Worm (Caenorhabditis elegans) whole organism, late embryonic: ENCODE measurements around the gene F32E10.9.
A peak's percentile ranks its signal among the peaks of the same experiment; 100 is the strongest.

Experiments used
- ama-1 ChIP-seq: fragments of 150-350 bp; optimal IDR thresholded peaks from 2 replicates; lab custom pipeline; 2014
- ceh-19 ChIP-seq: fragments of 200-800 bp; sonication (Bioruptor generic); optimal IDR thresholded peaks from 2 replicates; lab custom pipeline; 2018; ENCODE audit warnings: mild to moderate bottlenecking, missing genetic modification characterization, missing compliant biosample characterization
- ceh-22 ChIP-seq: sonication (generic microtip); optimal IDR thresholded peaks from 2 replicates; lab custom pipeline; 2017; ENCODE audit warnings: missing biosample characterization, missing genetic modification characterization
- fkh-10 ChIP-seq: fragments of 150-350 bp; optimal IDR thresholded peaks from 2 replicates; lab custom pipeline; 2014; ENCODE audit warnings: missing biosample characterization, missing genetic modification reagents, missing genetic modification characterization
- gmeb-2 ChIP-seq: sonication (generic microtip); optimal IDR thresholded peaks from 2 replicates; lab custom pipeline; 2016; ENCODE audit warnings: missing genetic modification characterization, inconsistent platforms, missing compliant biosample characterization
- hlh-6 ChIP-seq: sonication (generic microtip); optimal IDR thresholded peaks from 2 replicates; lab custom pipeline; 2016; ENCODE audit warnings: missing genotype, missing genetic modification characterization, missing compliant biosample characterization
- nfya-1 ChIP-seq: sonication (generic microtip); optimal IDR thresholded peaks from 2 replicates; lab custom pipeline; 2017; ENCODE audit warnings: missing genetic modification characterization, mild to moderate bottlenecking, missing compliant biosample characterization, antibody characterized with exemption, moderate library complexity
- odd-2 ChIP-seq: sonication (generic microtip); optimal IDR thresholded peaks from 2 replicates; lab custom pipeline; 2017; ENCODE audit warnings: antibody characterized with exemption, mild to moderate bottlenecking, missing genetic modification characterization, missing compliant biosample characterization
- pros-1 ChIP-seq: fragments of 150-350 bp; optimal IDR thresholded peaks from 2 replicates; lab custom pipeline; 2014; ENCODE audit warnings: missing biosample characterization, missing genetic modification reagents, missing genetic modification characterization
- sox-4 ChIP-seq: sonication (generic microtip); optimal IDR thresholded peaks from 2 replicates; lab custom pipeline; 2017; ENCODE audit warnings: mild to moderate bottlenecking, missing genetic modification characterization, inconsistent platforms, missing compliant biosample characterization
- tbx-2 ChIP-seq: sonication (generic microtip); optimal IDR thresholded peaks from 2 replicates; lab custom pipeline; 2016; ENCODE audit warnings: missing genetic modification characterization, missing compliant biosample characterization
- tbx-7 ChIP-seq: sonication (generic microtip); optimal IDR thresholded peaks from 2 replicates; lab custom pipeline; 2016; ENCODE audit warnings: missing genotype, missing genetic modification characterization, missing compliant biosample characterization
- ttx-3 ChIP-seq: sonication (generic microtip); optimal IDR thresholded peaks from 2 replicates; lab custom pipeline; 2016; ENCODE audit warnings: missing genetic modification reagents, missing genetic modification characterization, missing compliant biosample characterization
- unc-42 ChIP-seq: sonication (generic microtip); optimal IDR thresholded peaks from 2 replicates; lab custom pipeline; 2016; ENCODE audit warnings: missing genotype, missing genetic modification characterization, missing compliant biosample characterization

- TF ChIP-seq gmeb-2 (no peak), fkh-10 (no peak), pros-1 (tag; lab: Kevin White, UChicago) (no peak), sox-4 (tag; lab: Kevin White, UChicago) (no peak), odd-2 (tag; lab: Kevin White, UChicago) (no peak), tbx-2 (no peak), ttx-3 (tag; lab: Kevin White, UChicago) (no peak), ama-1 (lab: Kevin White, UChicago) (no peak), ceh-19 (no peak), nfya-1 (peak; percentile 30), ceh-22 (tag; lab: Kevin White, UChicago) (no peak), tbx-7 (tag; lab: Kevin White, UChicago) (no peak), unc-42 (peak; percentile 88), hlh-6 (tag; lab: Kevin White, UChicago) (no peak)
Measured at ce11 chrIV:7585273-7585882, 21.6 kb upstream of the F32E10.9 start.
